Fruit fly (Drosophila melanogaster): ENCODE measurements around the gene VAChT.

The VAChT gene

DNA sequence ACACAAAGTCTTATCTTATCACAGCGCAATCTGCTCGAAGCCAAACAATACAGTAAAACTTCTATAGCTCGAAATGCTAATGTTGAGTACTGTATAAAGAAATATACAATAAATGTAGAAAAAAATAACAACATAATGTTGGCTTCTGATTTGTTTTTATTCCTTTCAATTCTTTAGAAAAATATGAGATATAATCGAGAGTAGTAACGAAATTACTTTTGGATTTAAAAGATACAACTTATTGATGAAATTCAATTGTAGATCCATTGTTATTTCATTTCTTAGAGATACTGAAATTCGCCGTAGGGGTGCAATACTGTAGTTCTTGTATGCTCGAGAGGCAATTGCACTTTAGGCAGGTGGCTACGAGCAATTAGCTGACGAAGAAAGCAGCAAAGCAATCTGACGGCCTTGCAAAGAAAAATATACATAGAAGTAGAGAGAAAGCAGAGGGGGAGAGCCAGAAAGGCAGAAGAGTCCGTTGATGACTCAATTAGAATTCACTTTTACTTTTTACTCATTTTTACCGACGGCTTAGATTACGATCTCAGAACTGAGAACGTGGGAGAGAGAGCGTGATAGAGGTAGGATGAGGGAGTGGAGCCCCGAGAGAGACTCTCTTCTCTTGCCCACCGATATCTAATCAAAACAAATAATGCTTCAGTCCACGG, 34.7 kb upstream of the VAChT start (continued):
- TF ChIP-seq CG15601 (tag; optimal IDR thresholded peaks at IDR 0.05) (peak; percentile 44), CG2120 (GFP tag; optimal IDR thresholded peaks at IDR 0.05) (peak; percentile 2), nerfin-1 (tag; optimal IDR thresholded peaks at IDR 0.05) (peak; percentile 76), pan (optimal IDR thresholded peaks at IDR 0.05) (no peak), pan (GFP tag; optimal IDR thresholded peaks at IDR 0.05 in 1 of 2, IDR thresholded peaks at IDR 0.05 in 1 of 2) (peak in 1 of 2 experiments; percentile 26), ind (GFP tag; optimal IDR thresholded peaks at IDR 0.05) (peak; percentile 69), dpn (GFP tag; optimal IDR thresholded peaks at IDR 0.05) (peak in 1 of 2 experiments; percentile 43), CG12219 (GFP tag; optimal IDR thresholded peaks at IDR 0.05) (no peak), CG8281 (tag; optimal IDR thresholded peaks at IDR 0.05) (peak; percentile 49), cas (GFP tag; IDR thresholded peaks at IDR 0.05) (no peak), CG10267 (tag; optimal IDR thresholded peaks at IDR 0.05) (no peak), PHDP (tag; optimal IDR thresholded peaks at IDR 0.05) (peak; percentile 65), ATbp (GFP tag; optimal IDR thresholded peaks at IDR 0.05) (peak; percentile 53), sc (optimal IDR thresholded peaks at IDR 0.05) (no peak), sc (GFP tag; optimal IDR thresholded peaks at IDR 0.05) (peak; percentile 21), Aef1 (GFP tag; IDR thresholded peaks at IDR 0.05) (peak; percentile 29; the same call in 1 of the 3 replicates), CG6813 (GFP tag; optimal IDR thresholded peaks at IDR 0.05) (peak; percentile 24), btn (GFP tag; optimal IDR thresholded peaks at IDR 0.05) (no peak), CG17612 (GFP tag; IDR thresholded peaks at IDR 0.05) (no peak), Nf-YB (GFP tag; optimal IDR thresholded peaks at IDR 0.05) (peak; percentile 22), CG14710 (tag; optimal IDR thresholded peaks at IDR 0.05) (peak; percentile 12), grau (tag; optimal IDR thresholded peaks at IDR 0.05) (peak; percentile 93), CG15269 (tag; optimal IDR thresholded peaks at IDR 0.05) (peak; percentile 50), Abd-B (GFP tag; optimal IDR thresholded peaks at IDR 0.05) (peak; percentile 53), Bgb (GFP tag; IDR thresholded peaks at IDR 0.05; ENCODE audit: partially characterized antibody) (no peak), CG6689 (GFP tag; IDR thresholded peaks at IDR 0.05) (peak; percentile 27; the same call in 1 of the 2 replicates), CTCF (GFP tag; optimal IDR thresholded peaks at IDR 0.05) (no peak), z (GFP tag; IDR thresholded peaks at IDR 0.05) (peak; percentile 81), CG2116 (GFP tag; optimal IDR thresholded peaks at IDR 0.05) (no peak), jumu (GFP tag; optimal IDR thresholded peaks at IDR 0.05) (peak; percentile 34), NfI (GFP tag; optimal IDR thresholded peaks at IDR 0.05) (peak; percentile 14), az2 (GFP tag; optimal IDR thresholded peaks at IDR 0.05) (peak; percentile 36), Dad (GFP tag; optimal IDR thresholded peaks at IDR 0.05) (no peak), CG17829 (tag; optimal IDR thresholded peaks at IDR 0.05) (peak; percentile 39), tap (tag; optimal IDR thresholded peaks at IDR 0.05) (peak; percentile 53), Vsx1 (GFP tag; optimal IDR thresholded peaks at IDR 0.05) (peak; percentile 63), sqz (GFP tag; optimal IDR thresholded peaks at IDR 0.05) (no peak), HmgD (GFP tag; optimal IDR thresholded peaks at IDR 0.05) (no peak), Hsf (GFP tag; optimal IDR thresholded peaks at IDR 0.05) (peak; percentile 35), MESR4 (GFP tag; optimal IDR thresholded peaks at IDR 0.05) (no peak), CG10979 (tag; optimal IDR thresholded peaks at IDR 0.05) (peak; percentile 34), CG3838 (GFP tag; optimal IDR thresholded peaks at IDR 0.05) (no peak), hkb (optimal IDR thresholded peaks at IDR 0.05) (no peak), hkb (GFP tag; IDR thresholded peaks at IDR 0.05) (peak; percentile 70; the same call in 1 of the 2 replicates), slp2 (GFP tag; optimal IDR thresholded peaks at IDR 0.05) (peak; percentile 27), CG7271 (tag; optimal IDR thresholded peaks at IDR 0.05) (no peak), salm (tag; optimal IDR thresholded peaks at IDR 0.05) (peak; percentile 51), CG1602 (GFP tag; optimal IDR thresholded peaks at IDR 0.05) (peak; percentile 24), Doc3 (GFP tag; IDR thresholded peaks at IDR 0.05; ENCODE audit: partially characterized antibody) (no peak), Ets65A (GFP tag) (peak; percentile 88)

Measured in whole organism, embryonic.